Fruit fly (Drosophila melanogaster): ENCODE data around the gene Gas41.

Gas41 gene

dm6 chr2L:6950096-6950495 lies at the start of gene Gas41, which contains the start of gene SA1:
TSS of gene Gas41 (minus strand) at chr2L:6950207.
TSS of gene SA1 (plus strand) at chr2L:6950421.
- peak; percentile 79 for TF ChIP-seq CG11617 (GFP tag; optimal IDR thresholded peaks at IDR 0.05)
- TF ChIP-seq tj (GFP tag; optimal IDR thresholded peaks at IDR 0.05), result peak; percentile 80
- TF ChIP-seq kay (GFP tag; ENCODE audit: borderline replicate concordance), result no peak
- no peak for TF ChIP-seq CG7045 (GFP tag; optimal IDR thresholded peaks at IDR 0.05)
- TF ChIP-seq cnc (optimal IDR thresholded peaks at IDR 0.05), result no peak
- TF ChIP-seq bab1 (GFP tag; optimal IDR thresholded peaks at IDR 0.05), result peak; percentile 45
- peak; percentile 8 for TF ChIP-seq Clk (GFP tag; optimal IDR thresholded peaks at IDR 0.05)
- TF ChIP-seq CG1620 (GFP tag; optimal IDR thresholded peaks at IDR 0.05), result peak; percentile 1
- TF ChIP-seq CG14711 (tag; optimal IDR thresholded peaks at IDR 0.05), result peak; percentile 92
- TF ChIP-seq toe (GFP tag; optimal IDR thresholded peaks at IDR 0.05), result no peak
- no peak for TF ChIP-seq CG5204 (GFP tag; optimal IDR thresholded peaks at IDR 0.05)
- peak; percentile 79 for TF ChIP-seq CG12768 (GFP tag; optimal IDR thresholded peaks at IDR 0.05)
- no peak for TF ChIP-seq Hr96 (GFP tag; optimal IDR thresholded peaks at IDR 0.05)
- TF ChIP-seq CG7101 (tag; optimal IDR thresholded peaks at IDR 0.05), result peak; percentile 96
- TF ChIP-seq cic (GFP tag; optimal IDR thresholded peaks at IDR 0.05), result no peak
- TF ChIP-seq Crg-1 (GFP tag; optimal IDR thresholded peaks at IDR 0.05), result peak; percentile 82
- TF ChIP-seq CG33017 (tag; optimal IDR thresholded peaks at IDR 0.05), result peak; percentile 94
- peak; percentile 82 for TF ChIP-seq ovo (GFP tag; optimal IDR thresholded peaks at IDR 0.05)
- TF ChIP-seq Mnt (GFP tag; optimal IDR thresholded peaks at IDR 0.05), result peak; percentile 68
- TF ChIP-seq pad (GFP tag; optimal IDR thresholded peaks at IDR 0.05), result peak; percentile 70

dm6 chr2L:6998736-6999135 lies 48.7 kb upstream of the Gas41 start:
- TF ChIP-seq CG5204 (GFP tag; optimal IDR thresholded peaks at IDR 0.05), result no peak
- no peak for TF ChIP-seq bab1 (GFP tag; optimal IDR thresholded peaks at IDR 0.05)
- TF ChIP-seq pad (GFP tag; optimal IDR thresholded peaks at IDR 0.05), result no peak
- no peak for TF ChIP-seq ovo (GFP tag; optimal IDR thresholded peaks at IDR 0.05)
- no peak for TF ChIP-seq CG7101 (tag; optimal IDR thresholded peaks at IDR 0.05)
- no peak for TF ChIP-seq Mnt (GFP tag; optimal IDR thresholded peaks at IDR 0.05)
- no peak for TF ChIP-seq Clk (GFP tag; optimal IDR thresholded peaks at IDR 0.05)
- no peak for TF ChIP-seq toe (GFP tag; optimal IDR thresholded peaks at IDR 0.05)
- TF ChIP-seq CG11617 (GFP tag; optimal IDR thresholded peaks at IDR 0.05), result no peak
- no peak for TF ChIP-seq CG1620 (GFP tag; optimal IDR thresholded peaks at IDR 0.05)
- no peak for TF ChIP-seq CG33017 (tag; optimal IDR thresholded peaks at IDR 0.05)
- no peak for TF ChIP-seq CG12768 (GFP tag; optimal IDR thresholded peaks at IDR 0.05)
- TF ChIP-seq cnc (optimal IDR thresholded peaks at IDR 0.05), result no peak
- no peak for TF ChIP-seq CG14711 (tag; optimal IDR thresholded peaks at IDR 0.05)
- no peak for TF ChIP-seq CG7045 (GFP tag; optimal IDR thresholded peaks at IDR 0.05)
- TF ChIP-seq Crg-1 (GFP tag; optimal IDR thresholded peaks at IDR 0.05), result no peak
- TF ChIP-seq tj (GFP tag; optimal IDR thresholded peaks at IDR 0.05), result no peak
- no peak for TF ChIP-seq Hr96 (GFP tag; optimal IDR thresholded peaks at IDR 0.05)

dm6 chr2L:6991085-6991484 lies 41.1 kb upstream of the Gas41 start:
- TF ChIP-seq Crg-1 (GFP tag; optimal IDR thresholded peaks at IDR 0.05), result no peak
- no peak for TF ChIP-seq CG1620 (GFP tag; optimal IDR thresholded peaks at IDR 0.05)
- no peak for TF ChIP-seq CG14711 (tag; optimal IDR thresholded peaks at IDR 0.05)
- no peak for TF ChIP-seq CG12768 (GFP tag; optimal IDR thresholded peaks at IDR 0.05)
- no peak for TF ChIP-seq cic (GFP tag; optimal IDR thresholded peaks at IDR 0.05)
- TF ChIP-seq CG33017 (tag; optimal IDR thresholded peaks at IDR 0.05), result no peak
- no peak for TF ChIP-seq Hr96 (GFP tag; optimal IDR thresholded peaks at IDR 0.05)

- TF ChIP-seq ovo (GFP tag; optimal IDR thresholded peaks at IDR 0.05) (peak; percentile 25), pad (GFP tag; optimal IDR thresholded peaks at IDR 0.05) (peak; percentile 98), cic (GFP tag; optimal IDR thresholded peaks at IDR 0.05) (peak; percentile 0), bab1 (GFP tag; optimal IDR thresholded peaks at IDR 0.05) (no peak), Mnt (GFP tag; optimal IDR thresholded peaks at IDR 0.05) (peak; percentile 30), tj (GFP tag; optimal IDR thresholded peaks at IDR 0.05) (peak; percentile 46)
Measured at dm6 chr2L:6971597-6972036, 21.6 kb upstream of the Gas41 start, which contains the start of gene snRNP-U1-70K. TSS of gene snRNP-U1-70K (minus strand) at chr2L:6971737.

- no peak for TF ChIP-seq CG14711 (tag; optimal IDR thresholded peaks at IDR 0.05)
- TF ChIP-seq CG7045 (GFP tag; optimal IDR thresholded peaks at IDR 0.05), result no peak
- no peak for TF ChIP-seq cnc (optimal IDR thresholded peaks at IDR 0.05)
Measured at dm6 chr2L:6970813-6971212, 20.8 kb upstream of the Gas41 start.

dm6 chr2L:6968013-6968517 lies 18.1 kb upstream of the Gas41 start:
- TF ChIP-seq CG33017 (tag; optimal IDR thresholded peaks at IDR 0.05) (peak; percentile 24), CG12768 (GFP tag; optimal IDR thresholded peaks at IDR 0.05) (no peak), CG7101 (tag; optimal IDR thresholded peaks at IDR 0.05) (peak; percentile 28), CG11617 (GFP tag; optimal IDR thresholded peaks at IDR 0.05) (peak; percentile 51), cic (GFP tag; optimal IDR thresholded peaks at IDR 0.05) (no peak), bab1 (GFP tag; optimal IDR thresholded peaks at IDR 0.05) (peak; percentile 29), pad (GFP tag; optimal IDR thresholded peaks at IDR 0.05) (peak; percentile 40), CG14711 (tag; optimal IDR thresholded peaks at IDR 0.05) (peak; percentile 2), Clk (GFP tag; optimal IDR thresholded peaks at IDR 0.05) (no peak), tj (GFP tag; optimal IDR thresholded peaks at IDR 0.05) (peak; percentile 36)
